Fruit fly (Drosophila melanogaster): Measurements from ENCODE around the gene Sac1.

The Sac1 gene

DNA sequence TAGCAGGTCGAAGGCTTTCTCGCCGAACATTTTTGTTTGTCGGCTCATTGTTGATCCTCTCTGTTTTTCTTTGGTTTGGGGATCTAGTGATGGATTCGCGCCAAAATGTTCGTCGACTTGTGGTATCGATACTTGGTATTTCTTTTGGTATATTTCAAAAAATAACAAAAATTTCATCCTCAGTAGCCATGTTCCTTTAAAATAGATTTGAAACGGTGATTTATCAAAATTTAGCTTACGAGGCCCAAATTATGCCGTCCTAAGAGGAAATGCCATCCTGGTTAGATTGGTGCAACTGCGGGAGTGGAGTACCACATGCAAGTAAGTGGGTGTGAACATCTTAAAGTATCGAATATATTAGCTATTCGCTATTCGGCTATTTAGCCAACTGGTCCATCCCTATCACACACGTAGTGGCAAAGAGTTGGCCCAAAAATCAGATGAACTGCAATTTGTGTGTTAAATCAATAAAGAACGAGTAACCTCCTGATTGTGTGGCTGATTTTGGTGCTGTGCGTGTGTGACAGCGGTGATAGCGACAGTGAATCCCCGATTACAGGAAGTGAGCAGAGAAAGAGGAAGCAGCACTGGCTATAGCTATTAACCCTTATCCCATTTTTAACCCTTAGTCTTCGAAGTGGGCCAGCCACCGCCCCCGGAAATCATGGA, at the start of gene Sac1, which contains the start of gene Psf1 (continued):
- TF ChIP-seq jumu (GFP tag; optimal IDR thresholded peaks at IDR 0.05) (peak; percentile 57), esg (GFP tag; conservative IDR thresholded peaks at IDR 0.05) (peak; percentile 28; the same call in 1 of the 2 replicates), CG32767 (GFP tag; IDR thresholded peaks at IDR 0.05) (no peak), CG2889 (GFP tag; IDR thresholded peaks at IDR 0.05) (no peak), H15 (GFP tag; IDR thresholded peaks at IDR 0.05) (no peak), dmrt99B (tag; optimal IDR thresholded peaks at IDR 0.05) (no peak), tgo (GFP tag; IDR thresholded peaks at IDR 0.05) (0 out of 3 replicates have a peak, but pooled peaks have one; percentile 26), Doc3 (GFP tag; IDR thresholded peaks at IDR 0.05; ENCODE audit: partially characterized antibody) (peak; percentile 91), CG34422 (GFP tag; IDR thresholded peaks at IDR 0.05) (peak; percentile 58; the same call in 1 of the 3 replicates), CG1602 (GFP tag; optimal IDR thresholded peaks at IDR 0.05) (no peak), CG8290 (GFP tag; optimal IDR thresholded peaks at IDR 0.05) (no peak), CG8290 (tag; optimal IDR thresholded peaks at IDR 0.05) (peak in 1 of 2 experiments; percentile 27), Blimp-1 (GFP tag; optimal IDR thresholded peaks at IDR 0.05) (no peak), Gug (GFP tag; IDR thresholded peaks at IDR 0.05) (peak; percentile 29; the same call in 1 of the 4 replicates), Ssrp (tag; optimal IDR thresholded peaks at IDR 0.05) (peak; percentile 13), pfk (GFP tag; optimal IDR thresholded peaks at IDR 0.05) (no peak), CG15696 (tag; optimal IDR thresholded peaks at IDR 0.05) (peak; percentile 46), CG6272 (GFP tag; IDR thresholded peaks at IDR 0.05) (peak; percentile 49; the same call in 1 of the 2 replicates), cad (GFP tag; optimal IDR thresholded peaks at IDR 0.05) (no peak), CG18476 (GFP tag; optimal IDR thresholded peaks at IDR 0.05) (no peak), ken (GFP tag; IDR thresholded peaks at IDR 0.05) (no peak; the same call in 2 of the 3 replicates), CkIIα-i1 (GFP tag; IDR thresholded peaks at IDR 0.05) (no peak), Dip2 (GFP tag; IDR thresholded peaks at IDR 0.05) (no peak), tin (GFP tag; optimal IDR thresholded peaks at IDR 0.05) (peak; percentile 30), ewg (GFP tag; optimal IDR thresholded peaks at IDR 0.05) (peak; percentile 28), tap (tag; optimal IDR thresholded peaks at IDR 0.05) (no peak), CG17912 (GFP tag; optimal IDR thresholded peaks at IDR 0.05) (no peak), crol (GFP tag; IDR thresholded peaks at IDR 0.05) (no peak), pros (GFP tag; optimal IDR thresholded peaks at IDR 0.05) (no peak), CG18262 (tag; optimal IDR thresholded peaks at IDR 0.05) (peak; percentile 48), Dip3 (GFP tag; optimal IDR thresholded peaks at IDR 0.05) (peak; percentile 46), ind (GFP tag; optimal IDR thresholded peaks at IDR 0.05) (peak; percentile 55), CG17802 (tag; optimal IDR thresholded peaks at IDR 0.05) (peak; percentile 74), Sry-β (GFP tag; optimal IDR thresholded peaks at IDR 0.05) (peak; percentile 81), slp2 (GFP tag; optimal IDR thresholded peaks at IDR 0.05) (peak; percentile 17), CG18764 (GFP tag; optimal IDR thresholded peaks at IDR 0.05) (peak; percentile 40), inv (GFP tag; IDR thresholded peaks at IDR 0.05; ENCODE audit: partially characterized antibody) (peak; percentile 85), CG4424 (GFP tag; optimal IDR thresholded peaks at IDR 0.05) (peak; percentile 44), CG18011 (GFP tag; optimal IDR thresholded peaks at IDR 0.05) (no peak), mam (GFP tag; optimal IDR thresholded peaks at IDR 0.05) (peak; percentile 68), CG8944 (GFP tag; optimal IDR thresholded peaks at IDR 0.05) (peak; percentile 59), peb (GFP tag; IDR thresholded peaks at IDR 0.05) (no peak), row (GFP tag; IDR thresholded peaks at IDR 0.05) (peak; percentile 92), tll (GFP tag; optimal IDR thresholded peaks at IDR 0.05) (peak in 1 of 2 experiments; percentile 61), Max (GFP tag; optimal IDR thresholded peaks at IDR 0.05) (peak; percentile 60), gro (GFP tag; optimal IDR thresholded peaks at IDR 0.05) (no peak), CG34224 (GFP tag; IDR thresholded peaks at IDR 0.05; ENCODE audit: partially characterized antibody) (peak; percentile 79), CG18619 (GFP tag; optimal IDR thresholded peaks at IDR 0.05) (no peak), dysf (GFP tag; IDR thresholded peaks at IDR 0.05) (peak; percentile 58; the same call in 1 of the 3 replicates)

All from whole organism, embryonic.